Worm (Caenorhabditis elegans): ENCODE data around the gene srh-301.
"Not testable (repeated sequence)": the region's sequence is repeated elsewhere in the genome, so short reads cannot be mapped to it uniquely, and the experiment has no call there.

Gene srh-301

DNA sequence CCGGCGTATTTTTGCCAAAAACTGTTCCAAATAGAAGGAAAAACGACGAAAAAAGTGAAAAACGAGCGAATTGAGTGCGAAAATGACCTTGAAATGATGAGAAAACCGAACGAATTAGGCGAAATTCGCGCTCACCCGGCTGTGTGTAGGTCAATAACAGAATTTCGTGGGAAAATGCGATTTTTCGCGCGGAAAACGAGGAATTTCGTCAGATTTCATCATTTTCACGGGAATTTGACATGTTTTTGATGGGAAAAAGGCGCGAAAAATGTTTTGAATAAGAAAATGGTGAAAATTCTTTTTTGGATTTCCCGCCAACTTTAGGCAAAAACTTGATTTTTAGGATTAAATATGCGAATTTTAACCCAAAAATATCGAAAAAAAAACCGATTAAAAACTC, 34.4 kb downstream of the srh-301 start:
- TF ChIP-seq unc-55 (GFP tag; optimal IDR thresholded peaks at IDR 0.05) (no peak), ceh-16 (tag; optimal IDR thresholded peaks at IDR 0.05) (no peak), ZK546.5 (tag; optimal IDR thresholded peaks at IDR 0.05) (no peak), F13H6.1 (tag; optimal IDR thresholded peaks at IDR 0.05) (no peak), ceh-82 (tag; optimal IDR thresholded peaks at IDR 0.05) (no peak), egl-27 (tag; optimal IDR thresholded peaks at IDR 0.05) (no peak), dmd-4 (tag; optimal IDR thresholded peaks at IDR 0.05) (no peak), snpc-4 (tag; optimal IDR thresholded peaks at IDR 0.05) (no peak), nhr-77 (tag; optimal IDR thresholded peaks at IDR 0.05) (no peak), nhr-21 (tag; optimal IDR thresholded peaks at IDR 0.05) (no peak), nhr-25 (tag; optimal IDR thresholded peaks at IDR 0.05) (no peak), skn-1 (tag; optimal IDR thresholded peaks at IDR 0.05) (no peak), R02D3.7 (tag; optimal IDR thresholded peaks at IDR 0.05) (no peak), crh-2 (tag; optimal IDR thresholded peaks at IDR 0.05) (no peak), mab-5 (tag; optimal IDR thresholded peaks at IDR 0.05) (no peak), sem-4 (tag; optimal IDR thresholded peaks at IDR 0.05) (no peak), nhr-23 (tag; optimal IDR thresholded peaks at IDR 0.05) (no peak)

DNA sequence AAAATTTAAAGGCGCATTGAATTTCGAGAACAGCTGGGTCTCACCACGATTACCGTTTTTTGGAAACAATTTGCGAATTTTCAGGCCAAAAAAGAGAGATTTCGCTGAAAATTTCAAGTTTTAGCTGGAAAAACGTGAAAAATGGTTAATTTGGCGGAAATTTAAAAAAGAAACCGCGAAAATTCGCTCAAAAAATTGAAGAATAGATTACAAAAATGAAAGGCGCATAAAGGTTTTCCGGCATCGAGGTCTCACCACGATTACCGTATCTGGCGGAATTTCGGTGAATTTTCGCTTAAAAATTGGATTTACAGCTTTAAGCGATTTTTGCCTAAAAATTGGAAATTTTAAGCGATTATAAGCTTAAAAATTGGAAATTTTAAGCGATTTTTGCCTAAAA, 34.8 kb downstream of the srh-301 start:
- TF ChIP-seq lin-13 (GFP tag; optimal IDR thresholded peaks at IDR 0.05), result no peak
- no peak for TF ChIP-seq Y55F3AM.14 (GFP tag; optimal IDR thresholded peaks at IDR 0.05)

DNA sequence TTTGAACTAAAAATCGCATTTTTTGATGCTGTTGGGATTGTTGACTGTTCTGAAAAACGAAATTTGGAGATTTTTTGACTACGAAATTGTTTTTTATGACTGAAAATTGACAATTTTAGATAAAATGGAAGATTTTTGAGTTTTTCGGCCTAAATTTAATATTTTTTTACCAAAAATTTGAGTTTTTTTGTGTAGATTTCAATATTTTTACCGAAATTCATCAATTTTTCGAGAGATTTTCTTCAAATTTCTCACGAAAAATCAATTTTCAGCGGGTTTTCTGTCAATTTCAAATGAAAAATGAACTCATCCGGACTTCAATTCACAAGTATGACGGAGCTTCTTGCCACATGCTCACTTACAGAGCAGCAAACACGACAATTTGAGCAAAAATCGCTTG, 40.6 kb downstream of the srh-301 start, which contains the start of gene Y59A8A.8:
Gene Y59A8A.8, plus strand, starts transcription at position 301 of the 400 bp plus-strand sequence.
- not testable (repeated sequence) for TF ChIP-seq lin-13 (GFP tag; optimal IDR thresholded peaks at IDR 0.05); nhr-129 (tag; optimal IDR thresholded peaks at IDR 0.05); lin-11 (tag; optimal IDR thresholded peaks at IDR 0.05)

DNA sequence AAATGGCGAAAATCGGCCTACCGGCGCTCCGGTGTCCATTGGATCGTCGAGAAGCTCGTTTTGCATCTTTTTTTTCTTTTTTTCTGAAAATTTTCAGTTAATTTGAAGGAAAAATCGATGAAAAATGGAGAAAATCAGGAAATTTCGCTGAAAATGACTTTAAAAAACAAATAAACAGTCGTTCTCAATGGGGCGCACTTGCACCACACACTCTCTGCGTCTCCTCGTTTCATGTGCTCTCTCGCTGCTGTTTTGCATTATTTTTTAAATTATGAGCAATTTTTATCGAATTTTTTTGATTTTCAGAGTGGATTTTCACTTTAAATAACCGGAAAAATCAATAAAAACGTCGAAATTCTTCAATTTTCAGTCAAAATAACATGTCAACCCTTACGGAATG, 45.9 kb downstream of the srh-301 start, which contains the start of gene csn-1:
Gene csn-1, minus strand, starts transcription at position 83 of the 400 bp plus-strand sequence.
- TF ChIP-seq egl-27 (tag; optimal IDR thresholded peaks at IDR 0.05) (no peak), alr-1 (tag; optimal IDR thresholded peaks at IDR 0.05) (no peak), ceh-16 (tag; optimal IDR thresholded peaks at IDR 0.05) (no peak), lin-13 (GFP tag; optimal IDR thresholded peaks at IDR 0.05) (peak; percentile 4), lin-11 (tag; optimal IDR thresholded peaks at IDR 0.05) (no peak), C34F6.9 (tag; optimal IDR thresholded peaks at IDR 0.05) (no peak), crh-2 (tag; optimal IDR thresholded peaks at IDR 0.05) (no peak), nhr-129 (tag; optimal IDR thresholded peaks at IDR 0.05) (no peak), elt-1 (tag; optimal IDR thresholded peaks at IDR 0.05) (no peak), Y55F3AM.14 (GFP tag; optimal IDR thresholded peaks at IDR 0.05) (no peak), unc-55 (GFP tag; optimal IDR thresholded peaks at IDR 0.05) (peak; percentile 31), sem-4 (tag; optimal IDR thresholded peaks at IDR 0.05) (no peak), nhr-12 (tag; optimal IDR thresholded peaks at IDR 0.05) (no peak), ztf-4 (tag; optimal IDR thresholded peaks at IDR 0.05) (no peak), lin-39 (tag; optimal IDR thresholded peaks at IDR 0.05) (no peak)

DNA sequence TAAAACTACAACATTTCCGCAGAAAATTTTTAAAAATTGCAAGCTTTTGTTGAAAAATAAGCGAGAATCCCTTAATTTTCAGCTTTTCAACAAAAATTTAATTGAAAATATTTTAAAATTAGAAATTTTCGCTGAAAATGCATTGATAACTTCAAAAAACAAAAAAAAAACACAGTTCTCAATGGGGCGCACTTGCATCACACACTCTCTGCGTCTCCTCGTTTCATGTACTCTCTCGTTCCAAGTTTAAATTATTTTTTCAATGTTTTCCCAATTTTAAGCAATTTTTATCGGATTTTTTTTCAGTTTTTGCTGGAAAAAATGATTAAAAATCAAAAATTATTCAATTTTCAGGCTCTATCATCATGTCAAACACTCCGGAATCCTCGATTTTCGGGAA, 46.3 kb downstream of the srh-301 start, which contains the start of gene phf-14:
Gene phf-14, plus strand, starts transcription at position 345 of the 400 bp plus-strand sequence.
- TF ChIP-seq nhr-12 (tag; optimal IDR thresholded peaks at IDR 0.05) (no peak), ama-1 (optimal IDR thresholded peaks at IDR 0.05) (no peak), mbf-1 (tag; optimal IDR thresholded peaks at IDR 0.05) (no peak), C34F6.9 (tag; optimal IDR thresholded peaks at IDR 0.05) (peak; percentile 39), lin-39 (tag; optimal IDR thresholded peaks at IDR 0.05) (no peak), zag-1 (tag; optimal IDR thresholded peaks at IDR 0.05) (no peak), nhr-10 (tag; optimal IDR thresholded peaks at IDR 0.05) (no peak), crh-2 (tag; optimal IDR thresholded peaks at IDR 0.05) (peak; percentile 39), Y55F3AM.14 (GFP tag; optimal IDR thresholded peaks at IDR 0.05) (no peak), egl-27 (tag; optimal IDR thresholded peaks at IDR 0.05) (no peak), ceh-16 (tag; optimal IDR thresholded peaks at IDR 0.05) (no peak), nhr-77 (tag; optimal IDR thresholded peaks at IDR 0.05) (no peak), ztf-11 (tag; optimal IDR thresholded peaks at IDR 0.05) (no peak), ztf-1 (GFP tag; conservative IDR thresholded peaks at IDR 0.05) (no peak), unc-55 (GFP tag; optimal IDR thresholded peaks at IDR 0.05) (peak; percentile 66), nhr-21 (tag; optimal IDR thresholded peaks at IDR 0.05) (no peak), nhr-11 (tag; optimal IDR thresholded peaks at IDR 0.05) (no peak), unc-62 (GFP tag; optimal IDR thresholded peaks at IDR 0.05) (no peak), fos-1 (tag; optimal IDR thresholded peaks at IDR 0.05) (no peak), F13H6.1 (tag; optimal IDR thresholded peaks at IDR 0.05) (peak; percentile 41), sma-9 (GFP tag; optimal IDR thresholded peaks at IDR 0.05) (no peak), sma-9 (tag; optimal IDR thresholded peaks at IDR 0.05) (no peak), peb-1 (tag; optimal IDR thresholded peaks at IDR 0.05) (no peak), nhr-23 (tag; optimal IDR thresholded peaks at IDR 0.05) (no peak), dmd-4 (tag; optimal IDR thresholded peaks at IDR 0.05) (no peak), unc-39 (tag; optimal IDR thresholded peaks at IDR 0.05) (no peak), sma-3 (GFP tag; optimal IDR thresholded peaks at IDR 0.05) (no peak), ZK546.5 (tag; optimal IDR thresholded peaks at IDR 0.05) (no peak), lin-11 (tag; optimal IDR thresholded peaks at IDR 0.05) (no peak), elt-3 (tag; optimal IDR thresholded peaks at IDR 0.05) (no peak), snpc-4 (tag; optimal IDR thresholded peaks at IDR 0.05) (peak; percentile 46), aly-2 (tag; optimal IDR thresholded peaks at IDR 0.05) (no peak), skn-1 (tag; optimal IDR thresholded peaks at IDR 0.05) (no peak), nhr-25 (tag; optimal IDR thresholded peaks at IDR 0.05) (peak; percentile 36), mab-5 (tag; optimal IDR thresholded peaks at IDR 0.05) (no peak), alr-1 (tag; optimal IDR thresholded peaks at IDR 0.05) (no peak), nhr-6 (tag; optimal IDR thresholded peaks at IDR 0.05) (peak; percentile 60)

Data from whole organism, L2 larva.